Worm (Caenorhabditis elegans) whole organism, L2 larva: Measurements from ENCODE around the gene pfd-1.
"Not testable (repeated sequence)": the region's sequence is repeated elsewhere in the genome, so short reads cannot be mapped to it uniquely, and the experiment has no call there.

Experiments used
- C34F6.9 ChIP-seq: fragments of 150-350 bp; optimal IDR thresholded peaks from 2 replicates; lab custom pipeline; 2014; ENCODE audit warnings: missing biosample characterization, missing genetic modification characterization
- F13H6.1 ChIP-seq: sonication (generic microtip); optimal IDR thresholded peaks from 2 replicates; lab custom pipeline; 2016; ENCODE audit warnings: missing genetic modification characterization, missing compliant biosample characterization
- R02D3.7 ChIP-seq: fragments of 150-350 bp; optimal IDR thresholded peaks from 2 replicates; lab custom pipeline; 2014; ENCODE audit warnings: missing biosample characterization, missing genetic modification characterization
- Y55F3AM.14 ChIP-seq: fragments of 200-800 bp; sonication (Bioruptor generic); optimal IDR thresholded peaks from 2 replicates; lab custom pipeline; 2018; ENCODE audit warnings: mild to moderate bottlenecking, missing genetic modification characterization, missing compliant biosample characterization
- ZK546.5 ChIP-seq: sonication (generic microtip); optimal IDR thresholded peaks from 2 replicates; lab custom pipeline; 2017; ENCODE audit warnings: missing biosample characterization, missing genetic modification characterization
- aly-2 ChIP-seq: fragments of 150-350 bp; optimal IDR thresholded peaks from 2 replicates; lab custom pipeline; 2014; ENCODE audit warnings: missing biosample characterization, missing genetic modification characterization
- ama-1 ChIP-seq: fragments of 150-350 bp; optimal IDR thresholded peaks from 2 replicates; lab custom pipeline; 2018; ENCODE audit warnings: inconsistent platforms
- blmp-1 ChIP-seq: sonication (generic microtip); optimal IDR thresholded peaks from 2 replicates; lab custom pipeline; 2017; ENCODE audit warnings: missing genetic modification characterization, mild to moderate bottlenecking, missing compliant biosample characterization, antibody characterized with exemption, moderate library complexity; ENCODE audit not compliant: insufficient read depth
- crh-2 ChIP-seq: sonication (generic microtip); optimal IDR thresholded peaks from 2 replicates; lab custom pipeline; 2017; ENCODE audit warnings: missing biosample characterization, missing genetic modification characterization
- dmd-4 ChIP-seq: sonication (generic microtip); optimal IDR thresholded peaks from 2 replicates; lab custom pipeline; 2017; ENCODE audit warnings: missing biosample characterization, missing genetic modification characterization
- egl-27 ChIP-seq: sonication (generic microtip); optimal IDR thresholded peaks from 3 replicates; lab custom pipeline; 2017; ENCODE audit warnings: missing biosample characterization, missing genetic modification reagents, missing genetic modification characterization
- elt-1 ChIP-seq: fragments of 150-350 bp; optimal IDR thresholded peaks from 2 replicates; lab custom pipeline; 2014; ENCODE audit warnings: missing biosample characterization, missing genetic modification characterization
- elt-3 ChIP-seq: sonication (generic microtip); optimal IDR thresholded peaks from 2 replicates; lab custom pipeline; 2017; ENCODE audit warnings: missing biosample characterization, missing genetic modification characterization
- fos-1 ChIP-seq: fragments of 150-350 bp; optimal IDR thresholded peaks from 2 replicates; lab custom pipeline; 2014; ENCODE audit warnings: missing biosample characterization, missing genetic modification characterization
- gmeb-1 ChIP-seq: fragments of 150-350 bp; optimal IDR thresholded peaks from 2 replicates; lab custom pipeline; 2014; ENCODE audit warnings: missing biosample characterization, missing genetic modification characterization
- lin-11 ChIP-seq: fragments of 150-350 bp; sonication (generic microtip); optimal IDR thresholded peaks from 2 replicates; lab custom pipeline; 2014; ENCODE audit warnings: missing biosample characterization, missing genetic modification characterization, inconsistent platforms, mixed read lengths
- lin-13 ChIP-seq: fragments of 150-350 bp; optimal IDR thresholded peaks from 2 replicates; lab custom pipeline; 2014; ENCODE audit warnings: missing biosample characterization, missing genetic modification reagents, missing genetic modification characterization
- lin-39 ChIP-seq: fragments of 150-350 bp; optimal IDR thresholded peaks from 2 replicates; lab custom pipeline; 2014; ENCODE audit warnings: missing biosample characterization, missing genetic modification reagents, missing genetic modification characterization
- lsy-2 ChIP-seq, 2 experiments: fragments of 150-350 bp in 1 of 2; sonication (generic microtip) in 1 of 2; optimal IDR thresholded peaks; 2 replicates each; lab custom pipeline; 2014 to 2017; ENCODE audit warnings: missing biosample characterization in 2 of 2, missing genetic modification characterization in 2 of 2
- mab-5 ChIP-seq: fragments of 150-350 bp; optimal IDR thresholded peaks from 2 replicates; lab custom pipeline; 2014; ENCODE audit warnings: missing biosample characterization, missing genetic modification characterization
- mdl-1 ChIP-seq, 2 experiments: fragments of 150-350 bp in 1 of 2; sonication (generic microtip) in 1 of 2; optimal IDR thresholded peaks; 2 replicates each; lab custom pipeline; 2017; ENCODE audit warnings: missing biosample characterization in 2 of 2, missing genetic modification characterization in 2 of 2
- nhr-10 ChIP-seq: sonication (generic microtip); optimal IDR thresholded peaks from 2 replicates; lab custom pipeline; 2017; ENCODE audit warnings: missing biosample characterization, missing genetic modification characterization
- nhr-12 ChIP-seq: fragments of 150-350 bp; optimal IDR thresholded peaks from 2 replicates; lab custom pipeline; 2014; ENCODE audit warnings: missing biosample characterization, missing genetic modification characterization
- nhr-129 ChIP-seq: fragments of 150-350 bp; optimal IDR thresholded peaks from 2 replicates; lab custom pipeline; 2014; ENCODE audit warnings: missing biosample characterization, missing genetic modification characterization
- nhr-21 ChIP-seq: fragments of 150-350 bp; optimal IDR thresholded peaks from 2 replicates; lab custom pipeline; 2014; ENCODE audit warnings: missing biosample characterization, missing genetic modification characterization
- nhr-25 ChIP-seq: fragments of 150-350 bp; sonication (generic microtip); optimal IDR thresholded peaks from 3 replicates; lab custom pipeline; 2014; ENCODE audit warnings: missing biosample characterization, missing genetic modification characterization
- nhr-6 ChIP-seq: fragments of 150-350 bp; optimal IDR thresholded peaks from 2 replicates; lab custom pipeline; 2014; ENCODE audit warnings: missing biosample characterization, missing genetic modification characterization
- nhr-77 ChIP-seq: fragments of 150-350 bp; optimal IDR thresholded peaks from 2 replicates; lab custom pipeline; 2014; ENCODE audit warnings: missing biosample characterization, missing genetic modification characterization
- peb-1 ChIP-seq: fragments of 150-350 bp; optimal IDR thresholded peaks from 2 replicates; lab custom pipeline; 2014; ENCODE audit warnings: missing biosample characterization, missing genetic modification characterization
- sem-4 ChIP-seq: fragments of 150-350 bp; optimal IDR thresholded peaks from 2 replicates; lab custom pipeline; 2014; ENCODE audit warnings: missing biosample characterization, missing genetic modification reagents, missing genetic modification characterization
- sma-3 ChIP-seq: sonication (generic microtip); optimal IDR thresholded peaks from 2 replicates; lab custom pipeline; 2016; ENCODE audit warnings: missing genetic modification reagents, missing genetic modification characterization, missing compliant biosample characterization
- sma-9 ChIP-seq, 2 experiments: fragments of 150-350 bp in 1 of 2; sonication (generic microtip) in 1 of 2; optimal IDR thresholded peaks; 2 replicates each; lab custom pipeline; 2014 to 2016; ENCODE audit warnings: missing genetic modification characterization in 2 of 2, mild to moderate bottlenecking in 1 of 2, missing biosample characterization in 1 of 2, missing compliant biosample characterization in 1 of 2, missing genetic modification reagents in 1 of 2, moderate library complexity in 1 of 2
- snpc-4 ChIP-seq: fragments of 150-350 bp; optimal IDR thresholded peaks from 2 replicates; lab custom pipeline; 2014; ENCODE audit warnings: missing biosample characterization, missing genetic modification characterization
- unc-55 ChIP-seq: fragments of 150-350 bp; sonication (generic microtip); optimal IDR thresholded peaks from 3 replicates; lab custom pipeline; 2014; ENCODE audit warnings: missing biosample characterization, missing genetic modification reagents, missing genetic modification characterization
- zag-1 ChIP-seq: fragments of 150-350 bp; optimal IDR thresholded peaks from 2 replicates; lab custom pipeline; 2014; ENCODE audit warnings: missing biosample characterization, missing genetic modification characterization
- ztf-4 ChIP-seq: fragments of 150-350 bp; optimal IDR thresholded peaks from 2 replicates; lab custom pipeline; 2014; ENCODE audit warnings: missing biosample characterization, missing genetic modification characterization

Gene pfd-1

DNA sequence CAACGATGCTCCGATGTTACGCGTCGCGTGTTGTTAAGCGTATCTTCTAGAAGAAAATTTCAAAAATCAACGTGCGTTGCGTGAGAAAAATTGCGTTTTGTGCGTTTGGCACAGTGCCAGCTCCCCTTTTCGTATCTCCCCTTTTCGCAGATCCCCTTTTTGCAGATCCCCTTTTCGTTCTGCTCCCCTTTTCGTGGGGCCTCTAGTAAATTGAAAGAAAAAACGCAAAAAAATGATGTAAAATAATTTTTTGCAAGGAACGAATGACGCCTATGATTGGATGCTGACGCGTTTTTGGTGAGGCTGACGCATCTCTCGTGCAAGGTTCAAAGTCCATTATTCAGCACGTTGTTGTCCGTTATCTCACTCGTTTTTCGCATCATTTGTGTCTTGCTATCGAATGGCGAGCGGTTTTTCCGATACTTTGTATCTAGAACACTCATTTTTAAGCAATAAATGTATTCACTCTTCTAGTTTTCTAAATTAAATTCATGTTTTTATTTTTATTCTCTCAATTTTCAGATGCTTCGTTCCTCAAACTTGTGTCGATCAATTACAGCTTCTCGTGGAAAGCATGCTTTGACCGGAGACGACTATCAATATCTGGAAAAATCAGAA, 29.3 kb downstream of the pfd-1 start, which contains the start of gene cpt-2:
Gene cpt-2 (plus strand): TSS at position 523 of the 618 bp plus-strand sequence.
- TF ChIP-seq blmp-1 (tag; lab: Kevin White, UChicago): peak; percentile 46
- TF ChIP-seq fos-1: peak; percentile 86
- peak; percentile 81 for TF ChIP-seq sma-3 (GFP tag; lab: Kevin White, UChicago)
- TF ChIP-seq sem-4 (tag; lab: Kevin White, UChicago): peak; percentile 49
- peak; percentile 84 for TF ChIP-seq lin-13
- peak; percentile 82 for TF ChIP-seq nhr-25
- peak; percentile 16 for TF ChIP-seq nhr-77 (tag; lab: Kevin White, UChicago)
- TF ChIP-seq nhr-21: peak; percentile 91
- TF ChIP-seq mab-5 (tag; lab: Kevin White, UChicago): peak; percentile 71
- TF ChIP-seq lin-11 (tag; lab: Kevin White, UChicago): peak; percentile 46
- peak; percentile 30 for TF ChIP-seq nhr-12 (tag; lab: Kevin White, UChicago)
- peak; percentile 37 for TF ChIP-seq ZK546.5
- peak; percentile 88 for TF ChIP-seq C34F6.9 (tag; lab: Kevin White, UChicago)
- peak; percentile 86 for TF ChIP-seq nhr-129 (tag; lab: Kevin White, UChicago)
- TF ChIP-seq R02D3.7: peak; percentile 40
- peak; percentile 90 for TF ChIP-seq unc-55 (GFP tag; lab: Kevin White, UChicago)
- TF ChIP-seq F13H6.1 (tag; lab: Kevin White, UChicago): peak; percentile 82
- TF ChIP-seq zag-1 (tag; lab: Kevin White, UChicago): peak; percentile 92
- peak; percentile 87 for TF ChIP-seq gmeb-1
- peak; percentile 84 for TF ChIP-seq crh-2
- TF ChIP-seq sma-9 (GFP tag; optimal IDR thresholded peaks at IDR 0.05; lab: Kevin White, UChicago): peak; percentile 95
- TF ChIP-seq sma-9 (tag; optimal IDR thresholded peaks at IDR 0.05; lab: Kevin White, UChicago): not testable (repeated sequence)
- peak; percentile 58 for TF ChIP-seq nhr-10 (tag; lab: Kevin White, UChicago)
- TF ChIP-seq snpc-4 (tag; lab: Kevin White, UChicago): peak; percentile 16
- peak; percentile 50 for TF ChIP-seq ama-1 (lab: Kevin White, UChicago)
- TF ChIP-seq nhr-6: peak; percentile 77
- TF ChIP-seq mdl-1 (tag; optimal IDR thresholded peaks at IDR 0.05; lab: Kevin White, UChicago): peak in 1 of 2 experiments; percentile 76
- peak; percentile 88 to 92 for TF ChIP-seq lsy-2 (tag; optimal IDR thresholded peaks at IDR 0.05; lab: Kevin White, UChicago)
- peak; percentile 70 for TF ChIP-seq egl-27 (tag; lab: Kevin White, UChicago)

DNA sequence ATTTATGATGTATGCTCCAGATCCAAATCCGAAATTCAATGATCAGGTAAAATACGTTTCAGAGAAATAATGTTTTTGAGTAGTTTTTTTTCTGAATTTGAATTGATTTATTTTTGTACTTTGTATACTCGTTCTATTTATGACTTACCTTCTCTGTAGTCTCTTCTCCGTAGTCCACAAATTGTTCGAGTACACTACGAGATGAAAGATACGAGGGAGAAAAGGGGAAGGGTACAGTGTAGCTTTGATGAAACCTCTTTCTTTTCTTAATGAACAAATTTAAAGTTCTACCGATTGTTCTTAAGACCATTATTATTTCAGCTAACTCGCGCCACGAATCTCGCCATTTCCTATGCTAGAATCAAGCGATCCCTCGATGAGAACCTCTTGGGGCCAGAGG, 30.2 kb downstream of the pfd-1 start:
- peak; percentile 6 for TF ChIP-seq crh-2
- TF ChIP-seq fos-1: peak; percentile 0
- TF ChIP-seq F13H6.1 (tag; lab: Kevin White, UChicago): no peak

ce11 chrIV:11183013-11183412, 33.1 kb downstream of the pfd-1 start, which contains the start of gene prx-14:
prx-14 (plus strand) TSS chrIV:11183132.
- peak; percentile 30 for TF ChIP-seq fos-1
- TF ChIP-seq elt-1: no peak

ce11 chrIV:11183991-11184390, 34.1 kb downstream of the pfd-1 start, which contains the start of gene nuaf-3:
nuaf-3 (plus strand) TSS chrIV:11184291.
- no peak for TF ChIP-seq zag-1 (tag; lab: Kevin White, UChicago)
- no peak for TF ChIP-seq aly-2 (tag; lab: Kevin White, UChicago)
- no peak for TF ChIP-seq sma-9 (GFP tag; optimal IDR thresholded peaks at IDR 0.05; lab: Kevin White, UChicago)
- no peak for TF ChIP-seq sma-9 (tag; optimal IDR thresholded peaks at IDR 0.05; lab: Kevin White, UChicago)
- no peak for TF ChIP-seq lin-11 (tag; lab: Kevin White, UChicago)
- TF ChIP-seq peb-1 (tag; lab: Kevin White, UChicago): no peak
- TF ChIP-seq ztf-4 (tag; lab: Kevin White, UChicago): no peak
- TF ChIP-seq F13H6.1 (tag; lab: Kevin White, UChicago): no peak
- no peak for TF ChIP-seq ZK546.5
- TF ChIP-seq nhr-6: no peak
- TF ChIP-seq mdl-1 (tag; optimal IDR thresholded peaks at IDR 0.05; lab: Kevin White, UChicago): no peak
- no peak for TF ChIP-seq nhr-12 (tag; lab: Kevin White, UChicago)
- TF ChIP-seq dmd-4: no peak
- TF ChIP-seq Y55F3AM.14 (GFP tag; lab: Kevin White, UChicago): no peak
- TF ChIP-seq lin-13: no peak
- no peak for TF ChIP-seq nhr-77 (tag; lab: Kevin White, UChicago)
- no peak for TF ChIP-seq lin-39 (tag; lab: Kevin White, UChicago)
- TF ChIP-seq elt-3 (tag; lab: Kevin White, UChicago): no peak
